Worm (Caenorhabditis elegans): Measurements from ENCODE around the gene nhr-96.
A peak's percentile ranks its signal among the peaks of the same experiment; 100 is the strongest.
"Not testable (repeated sequence)": the region's sequence is repeated elsewhere in the genome, so short reads cannot be mapped to it uniquely, and the experiment has no call there.

nhr-96 gene

DNA sequence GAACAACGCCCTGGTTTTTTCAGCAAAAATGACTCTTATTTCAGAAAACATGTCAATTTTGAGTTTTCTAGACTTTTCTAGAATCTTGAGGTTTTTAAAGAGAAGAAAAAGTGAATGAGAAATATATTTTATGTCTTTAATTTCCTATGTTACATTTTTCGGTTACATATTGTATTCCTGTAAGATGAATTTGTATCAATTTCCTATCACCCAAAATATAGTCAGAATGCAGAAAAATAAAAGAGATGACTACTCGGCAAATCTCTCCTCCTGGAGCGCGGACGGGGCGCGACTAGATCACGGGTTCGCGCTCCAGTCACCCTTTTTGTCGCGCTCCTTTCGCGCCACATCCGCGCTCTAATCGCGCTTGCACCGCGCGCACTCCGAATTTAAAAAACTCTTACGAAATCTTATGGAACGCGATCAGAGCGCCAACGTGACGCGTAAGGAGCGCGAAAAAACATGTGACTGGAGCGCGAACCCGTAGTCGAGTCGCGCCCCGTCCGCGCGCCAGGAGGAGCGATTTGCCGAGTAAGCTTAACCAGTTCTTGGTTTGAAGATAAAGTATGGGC lies 21.4 kb downstream of the nhr-96 start, which contains the start of gene str-253:
TSS of gene str-253 (minus strand) at position 51 of the 572 bp plus-strand sequence.
- TF ChIP-seq unc-62 (GFP tag; optimal IDR thresholded peaks at IDR 0.05) (no peak), nhr-76 (tag; optimal IDR thresholded peaks at IDR 0.05) (no peak), flh-1 (GFP tag; optimal IDR thresholded peaks at IDR 0.05) (no peak), nhr-237 (tag; optimal IDR thresholded peaks at IDR 0.05) (no peak), lin-32 (GFP tag; optimal IDR thresholded peaks at IDR 0.05) (no peak), M03D4.4 (tag; optimal IDR thresholded peaks at IDR 0.05) (no peak), ceh-83 (GFP tag; optimal IDR thresholded peaks at IDR 0.05) (no peak), mep-1 (tag; optimal IDR thresholded peaks at IDR 0.05) (no peak), sptf-1 (tag; optimal IDR thresholded peaks at IDR 0.05) (no peak), sem-2 (GFP tag; optimal IDR thresholded peaks at IDR 0.05) (no peak), nhr-2 (tag; optimal IDR thresholded peaks at IDR 0.05) (no peak), lsy-2 (tag; optimal IDR thresholded peaks at IDR 0.05) (no peak), elt-3 (tag; optimal IDR thresholded peaks at IDR 0.05) (no peak)

DNA sequence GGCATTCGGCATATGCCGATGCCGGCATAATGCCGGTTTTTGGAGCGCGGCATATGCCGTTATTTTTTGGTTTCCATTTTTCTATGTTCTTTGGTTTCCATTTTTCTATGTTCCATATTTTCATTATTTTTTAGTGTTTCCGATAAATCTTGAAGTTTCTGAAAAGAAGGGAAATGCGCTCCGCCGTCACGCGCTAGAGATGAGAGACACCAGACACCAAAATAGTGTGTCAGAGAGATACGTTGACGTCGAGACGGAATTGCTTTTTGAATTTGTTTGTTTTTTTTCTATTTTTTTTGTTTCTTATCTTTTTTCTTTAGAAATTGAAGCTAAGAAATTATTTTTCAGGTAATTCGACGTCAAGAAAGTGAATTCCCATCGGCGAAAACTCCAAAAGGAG lies 21.9 kb downstream of the nhr-96 start, which contains the start of gene F41B5.1:
TSS of gene F41B5.1 (plus strand) at position 343 of the 400 bp plus-strand sequence.
- not testable (repeated sequence) for TF ChIP-seq hlh-1 (tag; optimal IDR thresholded peaks at IDR 0.05); unc-62 (GFP tag; optimal IDR thresholded peaks at IDR 0.05); elt-3 (tag; optimal IDR thresholded peaks at IDR 0.05)

DNA sequence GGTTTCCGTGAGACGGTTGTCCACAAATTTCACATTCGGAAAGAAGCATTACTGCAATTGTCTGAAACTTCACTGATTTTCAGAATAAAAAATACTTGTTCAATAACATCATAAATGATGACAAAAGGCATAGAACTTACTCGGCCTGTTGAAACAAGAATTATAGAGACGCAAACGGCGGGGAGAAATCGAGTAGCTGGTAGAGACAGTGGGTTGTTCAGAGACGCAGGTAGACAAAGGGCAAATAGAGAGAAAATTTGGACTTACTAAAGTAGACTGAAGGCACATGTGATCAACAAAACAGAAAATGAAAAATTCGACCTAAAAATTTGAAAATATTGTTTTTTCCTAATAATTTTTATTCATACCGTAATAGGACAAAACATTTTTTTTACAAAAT lies 26.5 kb downstream of the nhr-96 start, which contains the start of gene nhr-182:
TSS of gene nhr-182 (minus strand) at position 178 of the 400 bp plus-strand sequence.
- no peak for TF ChIP-seq zip-8 (tag; optimal IDR thresholded peaks at IDR 0.05)
- peak; percentile 75 for TF ChIP-seq pha-4 (tag; optimal IDR thresholded peaks at IDR 0.05)

DNA sequence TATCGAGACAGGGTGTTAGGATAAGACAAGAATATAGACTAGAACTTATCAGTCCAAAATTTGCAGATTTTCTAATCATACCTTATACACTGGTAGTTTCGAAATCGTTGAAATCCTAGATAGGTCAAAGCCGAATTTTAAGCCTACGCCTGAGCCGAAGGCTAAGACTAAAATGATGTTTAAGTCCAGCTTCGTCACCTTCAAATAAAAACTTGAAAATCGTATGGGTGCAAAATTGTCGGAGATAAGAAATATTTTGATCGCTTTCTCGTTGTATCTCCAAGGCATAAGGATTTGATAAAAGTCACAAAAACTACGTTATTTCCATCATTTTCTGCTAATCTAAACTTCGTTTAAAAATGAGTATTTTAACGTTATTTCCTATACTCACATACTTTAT lies 27.4 kb downstream of the nhr-96 start, which contains the start of gene F41B5.12:
TSS of gene F41B5.12 (plus strand) at position 301 of the 400 bp plus-strand sequence.
- TF ChIP-seq mep-1 (tag; optimal IDR thresholded peaks at IDR 0.05) (no peak), hlh-1 (tag; optimal IDR thresholded peaks at IDR 0.05) (no peak)

DNA sequence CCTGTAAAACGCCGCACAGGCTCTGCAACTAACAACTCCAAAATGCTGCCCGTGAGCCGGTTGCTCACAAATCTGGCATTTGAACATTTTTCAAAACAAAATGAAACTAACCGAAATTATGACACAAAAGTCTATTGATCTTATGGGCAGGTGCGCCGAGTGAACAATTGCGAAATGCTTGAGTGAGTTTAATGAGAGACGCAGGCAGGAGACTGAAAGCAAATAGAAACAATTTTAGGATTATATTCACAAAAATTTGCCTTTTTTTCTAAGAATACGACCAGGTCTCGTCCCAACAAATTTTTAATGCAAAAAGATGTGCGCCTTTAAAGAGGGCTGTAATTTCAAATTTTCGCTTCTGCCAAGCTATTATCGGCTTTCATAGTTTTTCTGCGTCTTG lies 31.2 kb downstream of the nhr-96 start, which contains the start of gene nhr-183:
TSS of gene nhr-183 (minus strand) at position 180 of the 400 bp plus-strand sequence.
- TF ChIP-seq ham-2 (GFP tag; optimal IDR thresholded peaks at IDR 0.05) (no peak), elt-1 (tag; optimal IDR thresholded peaks at IDR 0.05; ENCODE audit: borderline replicate concordance, insufficient read depth) (no peak), nhr-12 (tag; optimal IDR thresholded peaks at IDR 0.05) (no peak), ceh-43 (GFP tag; optimal IDR thresholded peaks at IDR 0.05) (no peak), unc-39 (tag; optimal IDR thresholded peaks at IDR 0.05) (no peak), bed-3 (GFP tag; optimal IDR thresholded peaks at IDR 0.05) (no peak), lin-32 (GFP tag; optimal IDR thresholded peaks at IDR 0.05) (no peak), nhr-76 (tag; optimal IDR thresholded peaks at IDR 0.05) (no peak), unc-120 (tag; optimal IDR thresholded peaks at IDR 0.05; ENCODE audit: poor library complexity, severe bottlenecking) (no peak), drap-1 (GFP tag; optimal IDR thresholded peaks at IDR 0.05) (no peak), elt-3 (tag; optimal IDR thresholded peaks at IDR 0.05) (no peak)

ce11 chrV:2264925-2265324 lies 31.6 kb downstream of the nhr-96 start:
- TF ChIP-seq M03D4.4 (tag; optimal IDR thresholded peaks at IDR 0.05), result no peak
- no peak for TF ChIP-seq ztf-11 (tag; optimal IDR thresholded peaks at IDR 0.05)
- no peak for TF ChIP-seq nhr-2 (tag; optimal IDR thresholded peaks at IDR 0.05)
- TF ChIP-seq bed-3 (GFP tag; optimal IDR thresholded peaks at IDR 0.05), result no peak
- TF ChIP-seq elt-3 (tag; optimal IDR thresholded peaks at IDR 0.05), result no peak

DNA sequence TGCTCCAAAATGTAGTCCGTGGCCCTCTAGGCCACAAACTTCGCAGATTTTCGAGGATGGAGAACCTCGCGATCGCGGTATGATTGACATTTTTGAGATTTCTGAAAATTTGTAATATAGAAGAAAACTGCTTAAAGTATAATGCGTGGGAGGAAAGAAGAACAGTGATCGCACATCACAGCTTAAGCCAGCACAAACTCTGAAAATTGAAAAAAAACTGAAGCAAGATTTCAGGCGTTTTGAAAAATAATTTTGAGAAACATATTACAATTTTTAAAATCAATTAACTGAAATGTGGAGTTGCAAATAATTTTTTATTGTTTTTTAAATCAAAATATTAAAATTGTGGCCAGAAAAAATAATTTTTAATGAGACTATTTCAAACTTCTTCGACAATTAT lies 33.7 kb downstream of the nhr-96 start, which contains the start of gene nhr-275:
TSS of gene nhr-275 (minus strand) at position 101 of the 400 bp plus-strand sequence.
- TF ChIP-seq M03D4.4 (tag; optimal IDR thresholded peaks at IDR 0.05) (no peak), ztf-11 (tag; optimal IDR thresholded peaks at IDR 0.05) (no peak), zip-8 (tag; optimal IDR thresholded peaks at IDR 0.05) (no peak), flh-1 (GFP tag; optimal IDR thresholded peaks at IDR 0.05) (no peak), snpc-4 (tag; optimal IDR thresholded peaks at IDR 0.05) (no peak), cnd-1 (tag; optimal IDR thresholded peaks at IDR 0.05) (no peak), ceh-83 (GFP tag; optimal IDR thresholded peaks at IDR 0.05) (no peak), drap-1 (GFP tag; optimal IDR thresholded peaks at IDR 0.05) (no peak), blmp-1 (tag; optimal IDR thresholded peaks at IDR 0.05) (no peak)
